Comparison of ENCODE assay signal across 1 fruit fly cellular context in the genomic region with DNA sequence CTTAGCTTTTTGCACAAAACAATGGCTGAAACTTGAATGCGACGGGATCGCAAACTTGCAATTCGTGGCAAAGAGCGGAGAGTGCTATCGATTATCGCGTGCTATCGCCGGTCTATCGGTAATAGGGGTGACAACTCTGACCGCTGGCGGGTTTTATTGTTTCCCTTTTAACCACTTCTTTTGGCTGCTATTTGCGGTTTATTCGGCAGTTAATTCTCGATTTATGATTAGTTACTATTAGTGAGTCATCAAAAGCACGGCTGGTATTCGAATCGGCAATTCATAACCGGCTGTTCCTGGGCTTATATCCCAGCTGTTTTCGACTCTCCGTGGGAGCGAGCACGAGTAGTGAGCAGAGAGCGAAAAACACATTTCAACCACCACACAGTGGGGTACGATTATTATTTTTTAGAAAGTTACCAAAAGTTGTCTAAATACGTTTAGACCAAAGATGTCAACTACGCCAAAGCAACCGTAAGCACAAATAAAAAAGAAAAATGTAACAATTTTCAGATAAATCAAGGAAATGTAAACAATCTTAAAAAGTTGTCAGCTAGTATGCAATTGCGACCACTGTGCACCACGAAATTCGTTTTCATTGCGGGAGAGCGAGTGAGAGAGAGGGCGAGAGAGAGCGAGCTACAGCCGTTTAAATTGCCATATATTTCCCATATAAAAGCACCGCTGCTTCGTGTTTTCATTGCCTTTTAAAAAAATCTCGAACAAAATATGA.
TF ChIP-seq lines count a peak whose summit lies in the region.

TSS of gene Stt3A (minus strand) at position 89 of the 733 bp plus-strand sequence.
TSS of gene bves (plus strand) at position 115 of the 733 bp plus-strand sequence.

TF ChIP-seq in whole organism, embryonic, 481 proteins besides CTCF, POLR2A, EP300 and RAD21 (continued from another document and continues in another):
- TF ChIP-seq D (optimal IDR thresholded peaks at IDR 0.05; lab: Kevin White, UChicago): no peak
- peak; percentile 97 for TF ChIP-seq D (GFP tag; optimal IDR thresholded peaks at IDR 0.05; lab: Kevin White, UChicago)
- peak; percentile 79 for TF ChIP-seq CG13287 (GFP tag; IDR thresholded peaks at IDR 0.05; lab: Robert Waterston, UW; ENCODE audit: partially characterized antibody)
- peak; percentile 99 for TF ChIP-seq CG13624 (GFP tag; optimal IDR thresholded peaks at IDR 0.05; lab: Kevin White, UChicago)
- TF ChIP-seq Myb (GFP tag; optimal IDR thresholded peaks at IDR 0.05; lab: Kevin White, UChicago): peak; percentile 90
- peak; percentile 97 for TF ChIP-seq nerfin-1 (tag; optimal IDR thresholded peaks at IDR 0.05; lab: Kevin White, UChicago)
- TF ChIP-seq CG18764 (GFP tag; optimal IDR thresholded peaks at IDR 0.05; lab: Kevin White, UChicago): peak; percentile 95
- TF ChIP-seq her (GFP tag; optimal IDR thresholded peaks at IDR 0.05; lab: Kevin White, UChicago): peak; percentile 97
- peak; percentile 99 for TF ChIP-seq CG18599 (GFP tag; optimal IDR thresholded peaks at IDR 0.05; lab: Kevin White, UChicago)
- peak; percentile 94 for TF ChIP-seq Gug (GFP tag; IDR thresholded peaks at IDR 0.05; lab: Robert Waterston, UW)
- peak; percentile 99 for TF ChIP-seq CG17328 (GFP tag; IDR thresholded peaks at IDR 0.05; lab: Robert Waterston, UW)
- peak; percentile 93 for TF ChIP-seq fd102C (GFP tag; optimal IDR thresholded peaks at IDR 0.05; lab: Kevin White, UChicago)
- peak; percentile 97 for TF ChIP-seq CG30431 (GFP tag; optimal IDR thresholded peaks at IDR 0.05; lab: Kevin White, UChicago)
- TF ChIP-seq dati (GFP tag; IDR thresholded peaks at IDR 0.05; lab: Robert Waterston, UW): peak; percentile 81
- peak; percentile 59; the same call in 2 of the 3 replicates for TF ChIP-seq Opbp (GFP tag; IDR thresholded peaks at IDR 0.05; lab: Robert Waterston, UW; ENCODE audit: partially characterized antibody)
- peak; percentile 64 for TF ChIP-seq crol (GFP tag; IDR thresholded peaks at IDR 0.05; lab: Robert Waterston, UW)
- peak; percentile 97 for TF ChIP-seq Atf6 (GFP tag; IDR thresholded peaks at IDR 0.05; lab: Robert Waterston, UW)
- peak; percentile 93 for TF ChIP-seq sd (tag; optimal IDR thresholded peaks at IDR 0.05; lab: Kevin White, UChicago)
- peak; percentile 96 for TF ChIP-seq nom (GFP tag; optimal IDR thresholded peaks at IDR 0.05; lab: Kevin White, UChicago)
- TF ChIP-seq run (tag; optimal IDR thresholded peaks at IDR 0.05; lab: Kevin White, UChicago): peak; percentile 98
- TF ChIP-seq CG14050 (GFP tag; IDR thresholded peaks at IDR 0.05; lab: Robert Waterston, UW): peak; percentile 97
- TF ChIP-seq Lim3 (GFP tag; IDR thresholded peaks at IDR 0.05; lab: Robert Waterston, UW): peak; percentile 79
- peak; percentile 90 for TF ChIP-seq exex (tag; optimal IDR thresholded peaks at IDR 0.05; lab: Kevin White, UChicago)
- peak; percentile 97 for TF ChIP-seq cwo (GFP tag; optimal IDR thresholded peaks at IDR 0.05; lab: Kevin White, UChicago)
- TF ChIP-seq gro (GFP tag; optimal IDR thresholded peaks at IDR 0.05; lab: Kevin White, UChicago): peak; percentile 99
- TF ChIP-seq HmgZ (tag; optimal IDR thresholded peaks at IDR 0.05; lab: Kevin White, UChicago): peak; percentile 98
- peak; percentile 96 for TF ChIP-seq luna (GFP tag; optimal IDR thresholded peaks at IDR 0.05; lab: Kevin White, UChicago)
- TF ChIP-seq chinmo (GFP tag; IDR thresholded peaks at IDR 0.05; lab: Robert Waterston, UW; ENCODE audit: partially characterized antibody): peak; percentile 75; the same call in 1 of the 4 replicates
- peak; percentile 96 for TF ChIP-seq CG8290 (GFP tag; optimal IDR thresholded peaks at IDR 0.05; lab: Kevin White, UChicago)
- TF ChIP-seq CG8290 (tag; optimal IDR thresholded peaks at IDR 0.05; lab: Kevin White, UChicago): peak; percentile 84 to 93
- TF ChIP-seq lilli (GFP tag; optimal IDR thresholded peaks at IDR 0.05; lab: Kevin White, UChicago): peak; percentile 99
- TF ChIP-seq tx (GFP tag; optimal IDR thresholded peaks at IDR 0.05; lab: Kevin White, UChicago): peak; percentile 98
- peak; percentile 99 for TF ChIP-seq az2 (GFP tag; optimal IDR thresholded peaks at IDR 0.05; lab: Kevin White, UChicago)
- TF ChIP-seq Lpt (GFP tag; optimal IDR thresholded peaks at IDR 0.05; lab: Kevin White, UChicago): no peak
- TF ChIP-seq CG15479 (GFP tag; optimal IDR thresholded peaks at IDR 0.05; lab: Kevin White, UChicago): peak; percentile 59
- peak; percentile 98 for TF ChIP-seq grau (tag; optimal IDR thresholded peaks at IDR 0.05; lab: Kevin White, UChicago)
- TF ChIP-seq CG30403 (GFP tag; optimal IDR thresholded peaks at IDR 0.05; lab: Kevin White, UChicago): peak; percentile 98
- TF ChIP-seq CG14710 (tag; optimal IDR thresholded peaks at IDR 0.05; lab: Kevin White, UChicago): peak; percentile 96
- TF ChIP-seq cg (GFP tag; optimal IDR thresholded peaks at IDR 0.05; lab: Kevin White, UChicago): no peak
- TF ChIP-seq sens-2 (GFP tag; IDR thresholded peaks at IDR 0.05; lab: Robert Waterston, UW): peak; percentile 96
- peak; percentile 96 for TF ChIP-seq Usf (GFP tag; optimal IDR thresholded peaks at IDR 0.05; lab: Kevin White, UChicago)
- peak; percentile 96 for TF ChIP-seq CG2199 (GFP tag; IDR thresholded peaks at IDR 0.05; lab: Robert Waterston, UW)
- TF ChIP-seq Tbp (GFP tag; optimal IDR thresholded peaks at IDR 0.05; lab: Kevin White, UChicago): no peak
- peak; percentile 95 for TF ChIP-seq CG4404 (GFP tag; IDR thresholded peaks at IDR 0.05; lab: Robert Waterston, UW)
- peak; percentile 99 for TF ChIP-seq Side (GFP tag; optimal IDR thresholded peaks at IDR 0.05; lab: Kevin White, UChicago)
- peak; percentile 93 for TF ChIP-seq cas (GFP tag; IDR thresholded peaks at IDR 0.05; lab: Robert Waterston, UW)
- peak; percentile 89 for TF ChIP-seq CG17802 (tag; optimal IDR thresholded peaks at IDR 0.05; lab: Kevin White, UChicago)
- TF ChIP-seq Atf-2 (GFP tag; optimal IDR thresholded peaks at IDR 0.05; lab: Kevin White, UChicago): peak; percentile 98
- peak; percentile 99 for TF ChIP-seq CHES-1-like (GFP tag; optimal IDR thresholded peaks at IDR 0.05; lab: Kevin White, UChicago)
- no peak for TF ChIP-seq hkb (optimal IDR thresholded peaks at IDR 0.05; lab: Kevin White, UChicago)
- peak; percentile 99 for TF ChIP-seq hkb (GFP tag; IDR thresholded peaks at IDR 0.05; lab: Robert Waterston, UW)
- peak; percentile 94 for TF ChIP-seq CG11093 (GFP tag; IDR thresholded peaks at IDR 0.05; lab: Robert Waterston, UW)
- peak; percentile 99 for TF ChIP-seq Hand (GFP tag; optimal IDR thresholded peaks at IDR 0.05; lab: Kevin White, UChicago)
- TF ChIP-seq sisA (GFP tag; IDR thresholded peaks at IDR 0.05; lab: Robert Waterston, UW): peak; percentile 96
- TF ChIP-seq gt (GFP tag; IDR thresholded peaks at IDR 0.05; lab: Robert Waterston, UW): peak; percentile 90
- TF ChIP-seq bigmax (GFP tag; optimal IDR thresholded peaks at IDR 0.05; lab: Kevin White, UChicago): peak; percentile 75
- TF ChIP-seq unpg (GFP tag; optimal IDR thresholded peaks at IDR 0.05; lab: Kevin White, UChicago): peak; percentile 99
- peak; percentile 98 for TF ChIP-seq pho (GFP tag; optimal IDR thresholded peaks at IDR 0.05; lab: Kevin White, UChicago)
- peak; percentile 98 for TF ChIP-seq CG34422 (GFP tag; IDR thresholded peaks at IDR 0.05; lab: Robert Waterston, UW)
- peak; percentile 84 for TF ChIP-seq dan (GFP tag; IDR thresholded peaks at IDR 0.05; lab: Robert Waterston, UW)
- peak; percentile 92 for TF ChIP-seq CG5180 (GFP tag; optimal IDR thresholded peaks at IDR 0.05; lab: Kevin White, UChicago)
- TF ChIP-seq Hey (tag; optimal IDR thresholded peaks at IDR 0.05; lab: Kevin White, UChicago): peak; percentile 90
- TF ChIP-seq Hsf (GFP tag; optimal IDR thresholded peaks at IDR 0.05; lab: Kevin White, UChicago): peak; percentile 99
- peak; percentile 97 for TF ChIP-seq fd64A (GFP tag; optimal IDR thresholded peaks at IDR 0.05; lab: Kevin White, UChicago)
- peak; percentile 97 for TF ChIP-seq CG3847 (GFP tag; IDR thresholded peaks at IDR 0.05; lab: Robert Waterston, UW)
- peak; percentile 93 for TF ChIP-seq CG10431 (GFP tag; optimal IDR thresholded peaks at IDR 0.05; lab: Kevin White, UChicago)
- peak; percentile 89 for TF ChIP-seq Nf-YC (tag; optimal IDR thresholded peaks at IDR 0.05; lab: Kevin White, UChicago)
- TF ChIP-seq CG2875 (GFP tag; optimal IDR thresholded peaks at IDR 0.05; lab: Kevin White, UChicago): peak; percentile 99
- peak; percentile 99 for TF ChIP-seq lab (GFP tag; optimal IDR thresholded peaks at IDR 0.05; lab: Kevin White, UChicago)
- peak; percentile 93 for TF ChIP-seq CG9215 (GFP tag; IDR thresholded peaks at IDR 0.05; lab: Robert Waterston, UW)
- peak; percentile 95 for TF ChIP-seq peb (GFP tag; IDR thresholded peaks at IDR 0.05; lab: Robert Waterston, UW)
- peak; percentile 98 for TF ChIP-seq pum (GFP tag; optimal IDR thresholded peaks at IDR 0.05; lab: Kevin White, UChicago)
- peak; percentile 96 for TF ChIP-seq CG32772 (GFP tag; IDR thresholded peaks at IDR 0.05; lab: Robert Waterston, UW)
- peak; percentile 97 for TF ChIP-seq MTF-1 (GFP tag; optimal IDR thresholded peaks at IDR 0.05; lab: Kevin White, UChicago; ENCODE audit: borderline replicate concordance)
- TF ChIP-seq CG8281 (tag; optimal IDR thresholded peaks at IDR 0.05; lab: Kevin White, UChicago): peak; percentile 90
- TF ChIP-seq bbx (GFP tag; IDR thresholded peaks at IDR 0.05; lab: Robert Waterston, UW; ENCODE audit: partially characterized antibody): peak; percentile 32; the same call in 1 of the 2 replicates
- peak; percentile 90; the same call in 2 of the 3 replicates for TF ChIP-seq C15 (GFP tag; IDR thresholded peaks at IDR 0.05; lab: Robert Waterston, UW)
- peak; percentile 95 for TF ChIP-seq CG10565 (GFP tag; optimal IDR thresholded peaks at IDR 0.05; lab: Kevin White, UChicago)
- peak; percentile 55 for TF ChIP-seq hbn (GFP tag; IDR thresholded peaks at IDR 0.05; lab: Robert Waterston, UW; ENCODE audit: partially characterized antibody)
- TF ChIP-seq CG1647 (GFP tag; optimal IDR thresholded peaks at IDR 0.05; lab: Kevin White, UChicago): peak; percentile 97
- TF ChIP-seq CG15073 (GFP tag; optimal IDR thresholded peaks at IDR 0.05; lab: Kevin White, UChicago): peak; percentile 85
- TF ChIP-seq CG18011 (GFP tag; optimal IDR thresholded peaks at IDR 0.05; lab: Kevin White, UChicago): peak; percentile 91
- peak; percentile 92 for TF ChIP-seq CG31365 (tag; optimal IDR thresholded peaks at IDR 0.05; lab: Kevin White, UChicago)
- peak; percentile 95 for TF ChIP-seq rib (GFP tag; IDR thresholded peaks at IDR 0.05; lab: Robert Waterston, UW)
- peak; percentile 99 for TF ChIP-seq Antp (GFP tag; optimal IDR thresholded peaks at IDR 0.05; lab: Kevin White, UChicago)
- TF ChIP-seq CG14667 (GFP tag; IDR thresholded peaks at IDR 0.05; lab: Robert Waterston, UW): peak; percentile 95
- peak; percentile 96 for TF ChIP-seq ase (GFP tag; IDR thresholded peaks at IDR 0.05; lab: Robert Waterston, UW)
- peak; percentile 99 for TF ChIP-seq gem (tag; optimal IDR thresholded peaks at IDR 0.05; lab: Kevin White, UChicago)
- TF ChIP-seq CG5245 (GFP tag; optimal IDR thresholded peaks at IDR 0.05; lab: Kevin White, UChicago): peak; percentile 96
- TF ChIP-seq scrt (GFP tag; optimal IDR thresholded peaks at IDR 0.05; lab: Kevin White, UChicago): peak; percentile 96
- TF ChIP-seq CG4730 (GFP tag; IDR thresholded peaks at IDR 0.05; lab: Robert Waterston, UW): peak; percentile 96
- TF ChIP-seq Doc3 (GFP tag; IDR thresholded peaks at IDR 0.05; lab: Robert Waterston, UW; ENCODE audit: partially characterized antibody): peak; percentile 63
- peak; percentile 99 for TF ChIP-seq CG12391 (tag; optimal IDR thresholded peaks at IDR 0.05; lab: Kevin White, UChicago)
- TF ChIP-seq CG33557 (GFP tag; optimal IDR thresholded peaks at IDR 0.05; lab: Kevin White, UChicago): peak; percentile 98
- TF ChIP-seq Eip74EF (GFP tag; optimal IDR thresholded peaks at IDR 0.05; lab: Kevin White, UChicago): peak in 1 of 2 experiments; percentile 98
- TF ChIP-seq CG13894 (tag; optimal IDR thresholded peaks at IDR 0.05; lab: Kevin White, UChicago): peak; percentile 96
- peak; percentile 68; the same call in 2 of the 3 replicates for TF ChIP-seq hb (GFP tag; IDR thresholded peaks at IDR 0.05; lab: Robert Waterston, UW; ENCODE audit: partially characterized antibody)
- TF ChIP-seq CG13424 (tag; optimal IDR thresholded peaks at IDR 0.05; lab: Kevin White, UChicago): peak; percentile 98
- peak; percentile 99 for TF ChIP-seq gsb-n (tag; optimal IDR thresholded peaks at IDR 0.05; lab: Kevin White, UChicago)
- TF ChIP-seq CG11247 (GFP tag; IDR thresholded peaks at IDR 0.05; lab: Robert Waterston, UW): peak; percentile 96
- no peak for TF ChIP-seq h (optimal IDR thresholded peaks at IDR 0.05; lab: Kevin White, UChicago)
- TF ChIP-seq Hr78 (GFP tag; optimal IDR thresholded peaks at IDR 0.05; lab: Kevin White, UChicago): peak in 1 of 2 experiments; percentile 92
- TF ChIP-seq CG33213 (GFP tag; optimal IDR thresholded peaks at IDR 0.05; lab: Kevin White, UChicago): peak; percentile 98
- TF ChIP-seq CG8359 (GFP tag; optimal IDR thresholded peaks at IDR 0.05; lab: Kevin White, UChicago; ENCODE audit: borderline replicate concordance): peak; percentile 94
- TF ChIP-seq dm (GFP tag; optimal IDR thresholded peaks at IDR 0.05; lab: Kevin White, UChicago): peak; percentile 96
- peak; percentile 97 for TF ChIP-seq otp (GFP tag; IDR thresholded peaks at IDR 0.05; lab: Robert Waterston, UW)
- peak; percentile 78 for TF ChIP-seq CkIIα-i1 (GFP tag; IDR thresholded peaks at IDR 0.05; lab: Robert Waterston, UW)
- TF ChIP-seq Atf3 (GFP tag; optimal IDR thresholded peaks at IDR 0.05; lab: Kevin White, UChicago): peak; percentile 97
- peak; percentile 99 for TF ChIP-seq CG10979 (tag; optimal IDR thresholded peaks at IDR 0.05; lab: Kevin White, UChicago)
- TF ChIP-seq dimm (GFP tag; IDR thresholded peaks at IDR 0.05; lab: Robert Waterston, UW): peak; percentile 91
- peak; percentile 98 for TF ChIP-seq CG32767 (GFP tag; IDR thresholded peaks at IDR 0.05; lab: Robert Waterston, UW)
- TF ChIP-seq pzg (GFP tag; optimal IDR thresholded peaks at IDR 0.05; lab: Kevin White, UChicago): peak; percentile 39
- peak; percentile 51; the same call in 1 of the 2 replicates for TF ChIP-seq amos (GFP tag; IDR thresholded peaks at IDR 0.05; lab: Robert Waterston, UW; ENCODE audit: partially characterized antibody)
- peak; percentile 99 for TF ChIP-seq CG8924 (tag; optimal IDR thresholded peaks at IDR 0.05; lab: Kevin White, UChicago)
- peak; percentile 98 for TF ChIP-seq nau (GFP tag; optimal IDR thresholded peaks at IDR 0.05; lab: Kevin White, UChicago)
- peak; percentile 98 for TF ChIP-seq dpn (GFP tag; optimal IDR thresholded peaks at IDR 0.05; lab: Kevin White, UChicago)
- TF ChIP-seq sima (GFP tag; optimal IDR thresholded peaks at IDR 0.05; lab: Kevin White, UChicago): peak; percentile 95
- TF ChIP-seq Six4 (GFP tag; optimal IDR thresholded peaks at IDR 0.05; lab: Kevin White, UChicago): peak; percentile 98
- TF ChIP-seq usp (GFP tag; optimal IDR thresholded peaks at IDR 0.05; lab: Kevin White, UChicago): no peak
